Fruit fly (Drosophila melanogaster) whole organism: ENCODE measurements around the gene CalpB.

Experiments
- CG8478 ChIP-seq: fragments of >200 bp; optimal IDR thresholded peaks from 2 replicates; lab custom pipeline; 2018; ENCODE audit warnings: inconsistent platforms
- Dll ChIP-seq: fragments of >200 bp; optimal IDR thresholded peaks from 2 replicates; lab custom pipeline; 2017
- EcR ChIP-seq, 2 experiments: fragments of >200 bp; optimal IDR thresholded peaks; 2 replicates each; lab custom pipeline; 2017; ENCODE audit warnings: missing biosample characterization in 2 of 2, missing genetic modification characterization in 2 of 2, missing genetic modification reagents in 2 of 2
- pan ChIP-seq: fragments of >200 bp; optimal IDR thresholded peaks from 2 replicates; lab custom pipeline; 2017
- psq ChIP-seq: fragments of >200 bp; optimal IDR thresholded peaks from 2 replicates; lab custom pipeline; 2017
- usp ChIP-seq: fragments of >200 bp; optimal IDR thresholded peaks from 2 replicates; lab custom pipeline; 2017; ENCODE audit warnings: missing biosample characterization, missing genetic modification characterization, mixed read lengths

Gene CalpB

DNA sequence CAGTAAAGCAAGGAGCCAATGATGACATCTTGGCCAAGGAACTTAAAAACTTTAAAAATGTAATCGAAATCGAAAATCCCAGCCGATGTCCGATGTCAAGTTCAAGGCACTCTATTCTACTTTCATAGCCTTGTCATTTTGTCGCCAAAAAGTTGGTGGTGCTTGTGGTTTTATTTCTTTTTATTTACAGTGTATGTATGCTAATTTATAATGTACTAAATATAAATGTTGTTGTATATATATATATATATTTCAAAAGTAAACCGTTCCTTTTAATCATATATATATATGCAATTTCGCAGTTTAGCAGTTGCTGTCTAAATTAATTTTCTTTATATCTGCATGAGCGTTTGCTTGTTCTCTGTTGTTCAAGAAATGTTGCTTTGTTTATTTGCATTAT is 6.1 kb downstream of the CalpB start, which contains the start of the genes CG6709 and Hez:
Gene CG6709 (minus strand): TSS at position 101 of the 400 bp plus-strand sequence.
Gene Hez (minus strand): TSS at position 101 of the 400 bp plus-strand sequence.
- TF ChIP-seq Dll (no peak), pan (lab: Kevin White, UChicago) (no peak), usp (GFP tag; lab: Kevin White, UChicago) (no peak), psq (lab: Kevin White, UChicago) (no peak), CG8478 (lab: Kevin White, UChicago) (no peak), EcR (GFP tag; optimal IDR thresholded peaks at IDR 0.05; lab: Kevin White, UChicago) (no peak)

DNA sequence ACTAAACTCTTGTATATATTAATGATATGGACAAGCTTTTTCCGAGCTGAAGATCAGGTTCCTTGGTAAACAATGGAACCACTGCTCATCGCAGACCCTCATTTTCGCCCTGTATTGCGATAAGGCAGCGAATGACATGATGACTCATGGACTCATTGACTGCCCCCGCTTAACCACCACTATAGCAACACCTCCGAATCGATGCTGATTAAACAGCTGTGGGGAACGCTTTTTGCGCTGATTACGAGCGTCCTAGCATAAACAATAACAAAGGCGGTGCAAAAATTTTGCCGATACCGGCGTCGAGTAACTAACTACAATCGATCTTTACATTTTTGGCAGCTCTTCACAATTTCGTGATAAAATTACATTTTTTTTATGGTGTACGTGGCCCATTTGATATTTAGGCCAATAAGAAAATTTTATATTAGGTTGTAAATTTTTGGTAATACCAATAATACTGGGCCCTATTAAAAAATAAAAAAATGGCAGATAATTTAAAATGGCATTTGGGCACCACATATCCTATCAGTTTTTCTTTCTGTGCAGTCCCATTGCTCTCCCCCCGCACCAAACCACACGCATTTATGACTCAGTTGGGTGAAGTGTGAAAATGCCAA is 8.7 kb downstream of the CalpB start:
- TF ChIP-seq Dll: no peak
- TF ChIP-seq EcR (GFP tag; optimal IDR thresholded peaks at IDR 0.05; lab: Kevin White, UChicago): no peak
- no peak for TF ChIP-seq CG8478 (lab: Kevin White, UChicago)
- TF ChIP-seq usp (GFP tag; lab: Kevin White, UChicago): no peak
- no peak for TF ChIP-seq pan (lab: Kevin White, UChicago)
- no peak for TF ChIP-seq psq (lab: Kevin White, UChicago)

DNA sequence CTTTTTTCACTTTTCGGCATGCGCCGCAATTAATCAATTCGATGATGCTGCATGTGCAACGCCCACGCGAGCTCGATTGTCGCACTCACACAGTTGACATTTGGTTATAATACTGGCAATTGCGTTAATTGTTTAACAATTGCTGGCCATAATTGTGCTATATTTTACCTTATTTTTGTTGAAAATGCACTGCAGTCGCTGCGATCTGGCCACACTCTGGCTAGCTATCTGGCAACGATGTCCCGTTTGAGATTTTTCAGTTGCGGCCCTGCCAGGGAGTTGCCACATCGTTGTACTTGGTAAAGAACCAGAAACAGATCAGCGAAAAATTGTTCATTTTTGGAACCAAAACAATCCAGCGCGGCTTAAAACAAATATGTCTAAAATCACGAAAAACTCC is 9.8 kb downstream of the CalpB start, which contains the start of the genes CG6707 and CG46387:
Gene CG6707 (minus strand): TSS at position 221 of the 400 bp plus-strand sequence.
Gene CG46387 (plus strand): TSS at position 272 of the 400 bp plus-strand sequence.
- TF ChIP-seq usp (GFP tag; lab: Kevin White, UChicago): no peak
- TF ChIP-seq CG8478 (lab: Kevin White, UChicago): no peak
- no peak for TF ChIP-seq pan (lab: Kevin White, UChicago)
- TF ChIP-seq Dll: no peak
- TF ChIP-seq EcR (GFP tag; optimal IDR thresholded peaks at IDR 0.05; lab: Kevin White, UChicago): no peak
- TF ChIP-seq psq (lab: Kevin White, UChicago): no peak

DNA sequence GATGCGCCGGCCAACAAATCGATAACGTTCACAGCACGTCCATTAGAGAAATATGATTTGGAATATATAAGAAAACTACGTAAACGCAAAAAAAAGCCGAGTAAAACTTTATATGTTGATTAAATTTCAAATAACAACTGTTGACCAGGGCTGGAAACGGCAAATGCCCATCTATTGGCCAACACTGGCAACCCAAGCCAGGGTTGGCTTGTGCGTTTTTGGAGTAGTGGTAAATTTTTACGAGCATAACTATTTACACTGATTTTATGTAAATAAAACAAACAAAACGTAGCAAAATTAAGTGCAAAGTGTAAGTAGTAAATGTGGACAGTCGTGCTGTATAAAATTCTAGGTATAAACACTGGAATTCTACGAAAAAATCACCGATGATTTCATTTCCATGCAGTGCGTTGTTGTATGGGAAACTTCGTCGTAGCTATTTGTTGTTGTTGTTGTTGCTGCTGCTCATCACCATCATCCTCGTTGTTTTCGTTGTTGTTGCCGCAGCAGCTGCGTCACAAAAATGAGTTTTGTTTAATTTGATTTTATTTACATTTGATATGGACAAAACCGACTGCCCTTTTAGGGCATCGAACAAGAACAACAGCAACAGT is 10.6 kb downstream of the CalpB start, which contains the start of gene nudE:
Gene nudE (plus strand): TSS at position 196 of the 614 bp plus-strand sequence.
- TF ChIP-seq psq (lab: Kevin White, UChicago) (no peak), pan (lab: Kevin White, UChicago) (no peak), CG8478 (lab: Kevin White, UChicago) (no peak), Dll (no peak), EcR (GFP tag; optimal IDR thresholded peaks at IDR 0.05; lab: Kevin White, UChicago) (no peak), usp (GFP tag; lab: Kevin White, UChicago) (no peak)

DNA sequence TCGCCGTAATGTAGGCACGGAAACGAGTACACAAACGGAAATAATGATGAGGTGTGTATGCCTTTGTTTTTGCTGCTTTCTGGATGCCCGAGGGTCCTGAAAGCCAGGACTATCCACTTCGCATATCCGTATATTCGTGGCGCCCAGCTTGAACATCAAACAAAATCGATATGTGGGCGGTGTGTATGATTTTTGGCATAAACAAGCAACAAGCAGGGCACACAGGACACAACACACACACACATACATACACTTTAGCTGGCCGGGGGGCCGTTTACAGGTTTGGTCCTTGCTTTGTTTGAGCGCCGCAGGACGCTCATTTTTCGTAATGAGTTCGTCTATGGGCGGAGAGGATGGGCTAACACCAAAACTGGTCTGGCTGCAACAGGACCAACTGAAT is 16.4 kb downstream of the CalpB start:
- no peak for TF ChIP-seq Dll
- no peak for TF ChIP-seq pan (lab: Kevin White, UChicago)
- TF ChIP-seq EcR (GFP tag; optimal IDR thresholded peaks at IDR 0.05; lab: Kevin White, UChicago): no peak
- TF ChIP-seq usp (GFP tag; lab: Kevin White, UChicago): no peak
- no peak for TF ChIP-seq CG8478 (lab: Kevin White, UChicago)
- TF ChIP-seq psq (lab: Kevin White, UChicago): no peak

DNA sequence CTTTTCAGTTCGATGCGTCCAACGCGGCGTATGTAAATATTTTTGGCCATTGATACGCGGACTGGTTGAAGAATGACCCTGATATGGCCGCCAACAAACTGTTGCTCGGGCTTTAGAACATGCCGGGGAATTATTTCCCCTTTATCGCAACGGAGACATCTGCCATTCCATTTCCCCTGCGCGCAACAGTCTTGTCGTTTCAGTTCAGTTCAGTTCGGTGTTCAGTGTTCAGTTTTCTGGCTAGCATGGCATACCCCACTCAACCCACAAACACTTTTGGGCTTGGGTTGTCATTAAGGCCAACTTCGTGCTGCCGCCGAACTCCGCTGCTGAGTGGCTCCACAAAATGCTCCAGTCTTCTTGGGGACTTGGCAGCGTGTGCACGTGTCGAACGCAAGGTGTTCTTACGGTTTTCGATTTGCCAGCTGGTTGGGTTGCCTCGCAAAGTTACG is 19.2 kb downstream of the CalpB start, which contains the start of gene bma:
Gene bma (plus strand): TSS at position 402 of the 452 bp plus-strand sequence.
- TF ChIP-seq pan (lab: Kevin White, UChicago) (no peak), psq (lab: Kevin White, UChicago) (no peak), CG8478 (lab: Kevin White, UChicago) (no peak), EcR (GFP tag; optimal IDR thresholded peaks at IDR 0.05; lab: Kevin White, UChicago) (no peak), Dll (no peak), usp (GFP tag; lab: Kevin White, UChicago) (no peak)

DNA sequence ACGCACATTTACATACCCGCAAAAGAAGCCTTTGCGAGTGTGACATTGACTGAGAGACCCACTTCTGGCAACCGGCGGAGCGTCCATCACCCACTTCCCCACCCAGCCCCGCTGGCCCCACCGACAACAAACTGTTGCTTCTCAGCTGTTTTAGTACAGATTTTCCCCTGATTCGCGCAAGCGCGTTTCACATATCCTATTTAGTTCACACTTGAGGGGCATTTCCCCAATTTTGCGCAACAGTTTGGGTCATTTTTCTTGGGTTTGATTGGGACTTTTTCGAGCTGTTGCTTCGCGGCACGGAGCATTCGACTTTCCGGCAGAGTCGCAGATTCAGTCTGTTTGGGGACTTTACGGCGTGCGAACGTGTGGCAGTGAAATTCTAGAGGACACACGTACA is 38.6 kb downstream of the CalpB start:
- TF ChIP-seq psq (lab: Kevin White, UChicago): no peak
- TF ChIP-seq usp (GFP tag; lab: Kevin White, UChicago): no peak
- no peak for TF ChIP-seq EcR (GFP tag; optimal IDR thresholded peaks at IDR 0.05; lab: Kevin White, UChicago)
- TF ChIP-seq pan (lab: Kevin White, UChicago): no peak
- TF ChIP-seq CG8478 (lab: Kevin White, UChicago): no peak
- no peak for TF ChIP-seq Dll
